Fruit fly (Drosophila melanogaster): Measurements from ENCODE around the gene Cdk8.

The Cdk8 gene

DNA sequence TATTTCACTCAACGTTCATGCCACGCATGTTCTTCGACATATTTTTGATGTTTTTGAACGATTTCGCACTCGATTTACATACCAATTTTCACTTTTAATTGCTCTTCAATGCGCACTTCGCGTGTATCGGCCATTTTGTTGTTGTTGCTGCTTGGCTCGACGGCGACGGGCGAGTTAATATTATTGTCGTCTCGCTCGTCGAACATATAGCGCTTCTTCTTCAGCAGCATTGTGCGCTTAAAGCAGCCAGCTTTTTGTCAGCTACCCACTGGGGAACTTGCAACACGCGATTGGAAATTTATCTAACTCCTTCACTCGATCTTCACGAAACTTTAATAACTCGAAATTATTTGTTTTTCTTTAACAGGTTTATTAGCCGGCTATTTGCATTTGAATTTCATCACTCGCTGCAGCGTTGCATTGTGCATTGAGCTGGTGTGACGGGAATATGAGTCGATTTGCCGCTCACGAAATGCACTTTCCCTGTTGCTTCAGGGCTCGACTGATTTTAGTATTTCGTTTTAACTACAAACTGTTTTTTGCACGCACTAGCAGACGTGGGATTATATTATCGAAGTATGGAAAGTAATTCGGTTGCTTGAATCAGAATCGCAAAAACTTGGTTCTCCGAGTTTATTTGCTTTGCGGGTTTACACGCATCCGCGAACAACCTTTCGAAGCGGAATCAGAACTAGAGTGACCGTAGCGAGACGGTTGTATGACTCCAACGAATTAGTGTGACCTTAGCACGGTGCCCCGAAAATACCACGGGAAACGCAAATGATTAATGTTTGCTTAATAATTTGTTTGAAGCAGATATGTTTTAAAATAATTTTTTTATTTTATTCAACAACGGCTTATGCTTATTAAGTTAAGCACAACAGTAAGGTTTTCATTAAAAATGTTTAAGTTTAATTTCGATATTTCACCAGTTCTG, 16.4 kb upstream of the Cdk8 start, which contains the start of gene RasGAP1 (continued):
- TF ChIP-seq B-H1 (GFP tag; IDR thresholded peaks at IDR 0.05) (no peak), HLHmδ (GFP tag; optimal IDR thresholded peaks at IDR 0.05) (peak; percentile 47), unc-4 (GFP tag; IDR thresholded peaks at IDR 0.05; ENCODE audit: partially characterized antibody) (peak; percentile 71), CG42726 (GFP tag; IDR thresholded peaks at IDR 0.05; ENCODE audit: partially characterized antibody) (peak; percentile 30), CG14014 (GFP tag; IDR thresholded peaks at IDR 0.05) (no peak), CG18619 (GFP tag; optimal IDR thresholded peaks at IDR 0.05) (no peak), CG10267 (tag; optimal IDR thresholded peaks at IDR 0.05) (no peak), CG4854 (GFP tag; optimal IDR thresholded peaks at IDR 0.05) (no peak), Ravus (GFP tag; IDR thresholded peaks at IDR 0.05) (no peak), Taf1 (GFP tag; IDR thresholded peaks at IDR 0.05) (0 out of 2 replicates have a peak, but pooled peaks have one; percentile 7), CG12219 (GFP tag; optimal IDR thresholded peaks at IDR 0.05) (peak; percentile 18), CG12104 (GFP tag; optimal IDR thresholded peaks at IDR 0.05) (no peak), tll (GFP tag; optimal IDR thresholded peaks at IDR 0.05) (peak in 1 of 2 experiments; percentile 25), CG32532 (GFP tag; IDR thresholded peaks at IDR 0.05) (no peak), CG15514 (GFP tag; optimal IDR thresholded peaks at IDR 0.05) (peak; percentile 65), sob (GFP tag; IDR thresholded peaks at IDR 0.05) (peak; percentile 26; the same call in 1 of the 2 replicates), CG16813 (GFP tag; IDR thresholded peaks at IDR 0.05; ENCODE audit: partially characterized antibody) (peak; percentile 40; the same call in 1 of the 3 replicates), CG2199 (GFP tag; IDR thresholded peaks at IDR 0.05) (0 out of 3 replicates have a peak, but pooled peaks have one; percentile 33), CG13894 (tag; optimal IDR thresholded peaks at IDR 0.05) (peak; percentile 11), Fer3 (tag; optimal IDR thresholded peaks at IDR 0.05) (no peak), CG4404 (GFP tag; IDR thresholded peaks at IDR 0.05) (no peak), sens (GFP tag) (peak; percentile 66), D (optimal IDR thresholded peaks at IDR 0.05) (peak; percentile 12), D (GFP tag; optimal IDR thresholded peaks at IDR 0.05) (no peak), dm (GFP tag; optimal IDR thresholded peaks at IDR 0.05) (peak; percentile 37), tna (GFP tag; IDR thresholded peaks at IDR 0.05; ENCODE audit: partially characterized antibody) (no peak), Dp (GFP tag; optimal IDR thresholded peaks at IDR 0.05) (peak; percentile 25), CG43689 (GFP tag; IDR thresholded peaks at IDR 0.05) (no peak), grn (GFP tag; optimal IDR thresholded peaks at IDR 0.05) (no peak), Hmr (GFP tag; optimal IDR thresholded peaks at IDR 0.05) (peak; percentile 9), CG10321 (GFP tag; IDR thresholded peaks at IDR 0.05) (peak; percentile 97), kay (GFP tag; optimal IDR thresholded peaks at IDR 0.05) (no peak), rib (GFP tag; IDR thresholded peaks at IDR 0.05) (peak; percentile 26; the same call in 1 of the 2 replicates), Sin3A (optimal IDR thresholded peaks at IDR 0.05) (peak; percentile 94), Max (GFP tag; optimal IDR thresholded peaks at IDR 0.05) (peak; percentile 16), CG34422 (GFP tag; IDR thresholded peaks at IDR 0.05) (peak; percentile 72), CG3847 (GFP tag; IDR thresholded peaks at IDR 0.05) (no peak), nmo (GFP tag; optimal IDR thresholded peaks at IDR 0.05) (peak; percentile 17), Optix (GFP tag; IDR thresholded peaks at IDR 0.05) (no peak), CG9932 (GFP tag; IDR thresholded peaks at IDR 0.05) (peak; percentile 22; the same call in 1 of the 2 replicates), caup (GFP tag; optimal IDR thresholded peaks at IDR 0.05; ENCODE audit: severe bottlenecking) (no peak), fru (optimal IDR thresholded peaks at IDR 0.05) (no peak), CG2120 (GFP tag; optimal IDR thresholded peaks at IDR 0.05) (no peak), CG11723 (GFP tag; optimal IDR thresholded peaks at IDR 0.05) (no peak), Bdp1 (GFP tag; optimal IDR thresholded peaks at IDR 0.05) (no peak), HmgD (GFP tag; optimal IDR thresholded peaks at IDR 0.05) (peak; percentile 84), mirr (GFP tag; optimal IDR thresholded peaks at IDR 0.05) (no peak), run (tag; optimal IDR thresholded peaks at IDR 0.05) (no peak), zfh1 (GFP tag; IDR thresholded peaks at IDR 0.05) (peak; percentile 37; the same call in 1 of the 3 replicates)

All from whole organism, embryonic.